Fruit fly (Drosophila melanogaster) S2 (cell line): ENCODE data around the gene RpS29.

Experiments used
- CG8478 ChIP-seq: fragments of >200 bp; optimal IDR thresholded peaks from 2 replicates; lab custom pipeline; 2018
- CTCF ChIP-seq, 2 experiments: fragments of >200 bp; optimal IDR thresholded peaks; 2 replicates each; lab custom pipeline; 2018

dm6 chr3R:9774147-9774546 is 3.7 kb upstream of the RpS29 start, which contains the start of gene Whamy:
- no peak for TF ChIP-seq CG8478
- TF ChIP-seq CTCF (optimal IDR thresholded peaks at IDR 0.05; lab: Kevin White, UChicago): no peak
